Worm (Caenorhabditis elegans) whole organism, young adult: Measurements from ENCODE around the gene Y47D3B.12.

ENCODE experiments used
- B0261.1 ChIP-seq: sonication (generic microtip); optimal IDR thresholded peaks from 2 replicates; lab custom pipeline; 2016; ENCODE audit warnings: mild to moderate bottlenecking, missing genetic modification characterization, moderate library complexity, missing compliant biosample characterization
- C06A6.2 ChIP-seq: fragments of 200-800 bp; sonication (Bioruptor generic); conservative IDR thresholded peaks from 2 replicates; pipeline ENCODE4 v1.3.6; 2022; ENCODE audit warnings: missing genetic modification characterization, missing compliant biosample characterization
- F49E8.2 ChIP-seq: sonication (generic microtip); optimal IDR thresholded peaks from 3 replicates; lab custom pipeline; 2017; ENCODE audit warnings: missing genetic modification characterization, mild to moderate bottlenecking, missing compliant biosample characterization, antibody characterized with exemption, moderate library complexity; ENCODE audit not compliant: insufficient read depth
- K12H6.12 ChIP-seq: fragments of 200-800 bp; sonication (Bioruptor generic); optimal IDR thresholded peaks from 2 replicates; lab custom pipeline; 2018; ENCODE audit warnings: mild to moderate bottlenecking, missing genetic modification characterization, missing compliant biosample characterization
- T07F8.4 ChIP-seq: sonication (generic microtip); optimal IDR thresholded peaks from 2 replicates; lab custom pipeline; 2016; ENCODE audit warnings: mild to moderate bottlenecking, missing genetic modification characterization, moderate library complexity, missing compliant biosample characterization
- Y56A3A.18 ChIP-seq: fragments of 200-800 bp; sonication (Bioruptor generic); IDR thresholded peaks from 2 replicates; pipeline ENCODE4 v1.3.6; 2022; ENCODE audit warnings: missing genetic modification reagents, missing genetic modification characterization, missing compliant biosample characterization
- ZK185.1 ChIP-seq: sonication (generic microtip); optimal IDR thresholded peaks from 2 replicates; lab custom pipeline; 2016; ENCODE audit warnings: mild to moderate bottlenecking, missing genetic modification characterization, missing compliant biosample characterization; ENCODE audit not compliant: poor library complexity, severe bottlenecking
- atf-7 ChIP-seq: sonication (generic microtip); optimal IDR thresholded peaks from 2 replicates; lab custom pipeline; 2017; ENCODE audit warnings: mild to moderate bottlenecking, missing genetic modification characterization, missing compliant biosample characterization
- attf-5 ChIP-seq: fragments of 200-800 bp; sonication (Bioruptor generic); optimal IDR thresholded peaks from 2 replicates; lab custom pipeline; 2018; ENCODE audit warnings: mild to moderate bottlenecking, missing genetic modification characterization, missing compliant biosample characterization
- bed-1 ChIP-seq: fragments of 200-800 bp; sonication (Bioruptor generic); IDR thresholded peaks from 2 replicates; pipeline ENCODE4 v1.3.6; 2022; ENCODE audit warnings: missing genetic modification reagents, missing genetic modification characterization, missing compliant biosample characterization
- bed-2 ChIP-seq: fragments of 200-800 bp; sonication (Bioruptor generic); IDR thresholded peaks from 2 replicates; pipeline ENCODE4 v1.3.6; 2022; ENCODE audit warnings: missing genetic modification reagents, missing genetic modification characterization, missing compliant biosample characterization
- cebp-1 ChIP-seq, 2 experiments: fragments of 200-800 bp in 1 of 2; sonication (Bioruptor generic) in 1 of 2; sonication (generic microtip) in 1 of 2; IDR thresholded peaks in 1 of 2; optimal IDR thresholded peaks in 1 of 2; 2 replicates each; pipeline versions ENCODE4 v1.3.6 to Lab custom; 2017 to 2022; ENCODE audit warnings: missing compliant biosample characterization in 2 of 2, missing genetic modification characterization in 2 of 2, mild to moderate bottlenecking in 1 of 2, missing genetic modification reagents in 1 of 2, moderate library complexity in 1 of 2
- cebp-2 ChIP-seq: fragments of 200-800 bp; sonication (Bioruptor generic); IDR thresholded peaks from 2 replicates; pipeline ENCODE4 v1.3.6; 2022; ENCODE audit warnings: missing genetic modification characterization, missing compliant biosample characterization
- dpff-1 ChIP-seq: sonication (generic microtip); optimal IDR thresholded peaks from 2 replicates; lab custom pipeline; 2017; ENCODE audit warnings: mild to moderate bottlenecking, missing genetic modification characterization, missing compliant biosample characterization
- egl-18 ChIP-seq: fragments of 200-800 bp; sonication (Bioruptor generic); IDR thresholded peaks from 2 replicates; pipeline ENCODE4 v1.3.6; 2022; ENCODE audit warnings: missing genetic modification reagents, missing genetic modification characterization, missing compliant biosample characterization
- ekl-4 ChIP-seq: fragments of 200-800 bp; sonication (Bioruptor generic); IDR thresholded peaks from 2 replicates; pipeline ENCODE4 v1.3.6; 2022; ENCODE audit warnings: missing genetic modification reagents, missing genetic modification characterization, missing compliant biosample characterization
- ets-4 ChIP-seq: fragments of 200-800 bp; sonication (Bioruptor generic); optimal IDR thresholded peaks from 2 replicates; lab custom pipeline; 2018; ENCODE audit warnings: mild to moderate bottlenecking, missing genetic modification characterization, missing compliant biosample characterization
- hmg-20 ChIP-seq: fragments of 200-800 bp; sonication (Bioruptor generic); IDR thresholded peaks from 2 replicates; pipeline ENCODE4 v1.3.6; 2022; ENCODE audit warnings: missing genetic modification reagents, missing genetic modification characterization, missing compliant biosample characterization
- hsf-1 ChIP-seq: fragments of 200-800 bp; sonication (Bioruptor generic); IDR thresholded peaks from 2 replicates; pipeline ENCODE4 v1.3.6; 2022; ENCODE audit warnings: missing genetic modification reagents, missing genetic modification characterization, missing compliant biosample characterization
- lag-1 ChIP-seq: fragments of 200-800 bp; sonication (Bioruptor generic); IDR thresholded peaks from 2 replicates; pipeline ENCODE4 v1.3.6; 2022; ENCODE audit warnings: missing genetic modification reagents, missing genetic modification characterization, missing compliant biosample characterization
- let-526 ChIP-seq: fragments of 200-800 bp; sonication (Bioruptor generic); IDR thresholded peaks from 2 replicates; pipeline ENCODE4 v1.3.6; 2022; ENCODE audit warnings: missing genetic modification reagents, missing genetic modification characterization, missing compliant biosample characterization
- lir-1 ChIP-seq: fragments of 200-800 bp; sonication (Bioruptor generic); conservative IDR thresholded peaks from 2 replicates; pipeline ENCODE4 v1.3.6; 2022; ENCODE audit warnings: missing genetic modification reagents, missing genetic modification characterization, missing compliant biosample characterization
- lsl-1 ChIP-seq: fragments of 200-800 bp; sonication (Bioruptor generic); optimal IDR thresholded peaks from 2 replicates; lab custom pipeline; 2018; ENCODE audit warnings: mild to moderate bottlenecking, missing genetic modification characterization, moderate library complexity, missing compliant biosample characterization
- lsy-27 ChIP-seq: sonication (generic microtip); optimal IDR thresholded peaks from 2 replicates; lab custom pipeline; 2017; ENCODE audit warnings: missing genetic modification characterization, mild to moderate bottlenecking, missing compliant biosample characterization, antibody characterized with exemption, missing genotype, borderline replicate concordance; ENCODE audit not compliant: insufficient read depth
- madf-10 ChIP-seq: sonication (generic microtip); optimal IDR thresholded peaks from 2 replicates; lab custom pipeline; 2016; ENCODE audit warnings: mild to moderate bottlenecking, missing genetic modification characterization, missing compliant biosample characterization
- madf-3 ChIP-seq: fragments of 200-800 bp; sonication (Bioruptor generic); IDR thresholded peaks from 2 replicates; pipeline ENCODE4 v1.3.6; 2022; ENCODE audit warnings: missing genetic modification reagents, missing genetic modification characterization, missing compliant biosample characterization
- madf-6 ChIP-seq: fragments of 200-800 bp; sonication (Bioruptor generic); IDR thresholded peaks from 2 replicates; pipeline ENCODE4 v1.3.6; 2022; ENCODE audit warnings: missing genetic modification reagents, missing genetic modification characterization, missing compliant biosample characterization
- mcd-1 ChIP-seq: fragments of 200-800 bp; sonication (Bioruptor generic); IDR thresholded peaks from 2 replicates; pipeline ENCODE4 v1.3.6; 2022; ENCODE audit warnings: missing genetic modification reagents, missing genetic modification characterization, missing compliant biosample characterization
- mes-4 ChIP-seq: sonication (generic microtip); optimal IDR thresholded peaks from 2 replicates; lab custom pipeline; 2016; ENCODE audit warnings: missing genotype, missing genetic modification characterization, missing compliant biosample characterization
- mxl-1 ChIP-seq: sonication (generic microtip); optimal IDR thresholded peaks from 2 replicates; lab custom pipeline; 2016; ENCODE audit warnings: missing genetic modification characterization, missing compliant biosample characterization
- nhr-27 ChIP-seq: fragments of 200-800 bp; sonication (Bioruptor generic); optimal IDR thresholded peaks from 2 replicates; lab custom pipeline; 2018; ENCODE audit warnings: mild to moderate bottlenecking, missing genetic modification characterization, moderate library complexity, missing compliant biosample characterization
- nhr-80 ChIP-seq: sonication (generic microtip); optimal IDR thresholded peaks from 2 replicates; lab custom pipeline; 2016; ENCODE audit warnings: missing genetic modification characterization, missing compliant biosample characterization
- pbrm-1 ChIP-seq: fragments of 200-800 bp; sonication (Bioruptor generic); IDR thresholded peaks from 2 replicates; pipeline ENCODE4 v1.3.6; 2022; ENCODE audit warnings: missing genetic modification reagents, missing genetic modification characterization, missing compliant biosample characterization
- sdz-38 ChIP-seq: sonication (generic microtip); optimal IDR thresholded peaks from 2 replicates; lab custom pipeline; 2016; ENCODE audit warnings: missing genotype, missing genetic modification characterization, missing compliant biosample characterization
- tbx-9 ChIP-seq: sonication (generic microtip); optimal IDR thresholded peaks from 2 replicates; lab custom pipeline; 2016; ENCODE audit warnings: borderline replicate concordance, missing genetic modification characterization, inconsistent platforms, missing compliant biosample characterization
- xnd-1 ChIP-seq: sonication (generic microtip); optimal IDR thresholded peaks from 2 replicates; lab custom pipeline; 2016; ENCODE audit warnings: missing genotype, missing genetic modification reagents, missing genetic modification characterization, missing compliant biosample characterization
- ztf-3 ChIP-seq: fragments of 200-800 bp; sonication (Bioruptor generic); optimal IDR thresholded peaks from 2 replicates; lab custom pipeline; 2018; ENCODE audit warnings: mild to moderate bottlenecking, missing genetic modification characterization, missing compliant biosample characterization
- ztf-6 ChIP-seq: fragments of 200-800 bp; sonication (Bioruptor generic); IDR thresholded peaks from 2 replicates; pipeline ENCODE4 v1.3.6; 2022; ENCODE audit warnings: missing genetic modification reagents, missing genetic modification characterization, missing compliant biosample characterization

Y47D3B.12 gene

ce11 chrIII:11410378-11410777, 7.6 kb downstream of the Y47D3B.12 start, which contains the start of gene twk-31:
Gene twk-31 (plus strand): TSS chrIII:11410678.
- TF ChIP-seq sdz-38 (tag; lab: Kevin White, UChicago) (no peak), mxl-1 (tag; lab: Kevin White, UChicago) (no peak), ztf-6 (GFP tag; lab: Robert Waterston, UW) (no peak), ZK185.1 (no peak), hsf-1 (GFP tag; lab: Robert Waterston, UW) (no peak), ets-4 (GFP tag; lab: Kevin White, UChicago) (no peak)

DNA sequence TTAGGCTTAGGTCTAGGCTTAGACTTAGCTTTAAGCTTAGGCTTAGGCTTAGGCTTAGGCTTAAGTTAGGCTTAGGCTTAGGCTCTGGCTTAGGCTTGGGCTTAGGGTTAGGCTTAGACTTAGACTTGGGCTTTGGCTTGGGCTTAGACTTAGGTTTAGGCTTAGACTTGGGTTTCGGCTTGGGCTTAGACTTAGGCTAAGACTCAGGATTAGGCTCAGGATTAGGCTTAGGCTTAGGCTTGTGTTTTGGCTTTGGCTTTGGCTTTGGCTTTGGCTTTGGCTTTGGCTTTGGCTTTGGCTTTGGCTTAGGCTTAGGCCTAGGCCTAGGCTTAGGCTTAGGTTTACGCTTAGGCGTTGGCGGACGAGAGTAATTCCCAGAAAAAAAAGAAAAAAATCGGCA, 16.7 kb downstream of the Y47D3B.12 start:
- TF ChIP-seq lsy-27 (tag; lab: Kevin White, UChicago) (no peak), bed-1 (GFP tag; lab: Robert Waterston, UW) (no peak), nhr-27 (tag; lab: Kevin White, UChicago) (no peak), cebp-2 (GFP tag; lab: Robert Waterston, UW) (0 out of 2 replicates have a peak, but pooled peaks have one; percentile 49), madf-6 (no peak), ekl-4 (GFP tag; lab: Robert Waterston, UW) (no peak)

DNA sequence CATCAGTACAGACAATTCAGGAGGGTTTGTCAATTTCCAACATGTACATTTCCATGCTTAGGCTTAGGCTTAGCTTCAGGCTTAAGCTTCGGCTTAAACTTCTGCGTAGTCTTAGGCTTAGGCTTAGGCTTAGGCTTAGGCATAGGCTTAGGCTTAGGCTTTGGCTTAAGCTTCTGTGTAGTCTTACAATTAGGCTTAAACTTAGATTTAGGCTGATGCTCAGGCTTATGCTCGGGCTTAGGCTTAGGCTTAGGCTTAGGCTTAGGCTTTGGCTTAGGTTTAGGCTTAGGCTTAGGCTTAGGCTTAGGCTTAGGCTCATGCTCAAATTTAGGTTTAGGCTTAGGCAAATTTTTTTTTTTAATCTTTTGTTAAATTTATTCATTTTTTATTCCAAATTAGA, 22.0 kb downstream of the Y47D3B.12 start:
- TF ChIP-seq B0261.1 (tag; lab: Kevin White, UChicago) (no peak), lag-1 (no peak), K12H6.12 (no peak), mxl-1 (tag; lab: Kevin White, UChicago) (no peak), lir-1 (no peak), cebp-1 (GFP tag; IDR thresholded peaks at IDR 0.05; lab: Robert Waterston, UW) (no peak), cebp-1 (tag; optimal IDR thresholded peaks at IDR 0.05; lab: Kevin White, UChicago) (no peak), let-526 (GFP tag; lab: Robert Waterston, UW) (no peak), mes-4 (tag; lab: Kevin White, UChicago) (no peak), madf-6 (no peak), dpff-1 (no peak), lsl-1 (GFP tag; lab: Kevin White, UChicago) (no peak), T07F8.4 (tag; lab: Kevin White, UChicago) (no peak), madf-10 (tag; lab: Kevin White, UChicago) (no peak), mcd-1 (GFP tag; lab: Robert Waterston, UW) (no peak), atf-7 (tag; lab: Kevin White, UChicago) (no peak), pbrm-1 (no peak), egl-18 (GFP tag; lab: Robert Waterston, UW) (no peak), C06A6.2 (GFP tag; lab: Robert Waterston, UW) (no peak), Y56A3A.18 (no peak), bed-2 (GFP tag; lab: Robert Waterston, UW) (no peak)

DNA sequence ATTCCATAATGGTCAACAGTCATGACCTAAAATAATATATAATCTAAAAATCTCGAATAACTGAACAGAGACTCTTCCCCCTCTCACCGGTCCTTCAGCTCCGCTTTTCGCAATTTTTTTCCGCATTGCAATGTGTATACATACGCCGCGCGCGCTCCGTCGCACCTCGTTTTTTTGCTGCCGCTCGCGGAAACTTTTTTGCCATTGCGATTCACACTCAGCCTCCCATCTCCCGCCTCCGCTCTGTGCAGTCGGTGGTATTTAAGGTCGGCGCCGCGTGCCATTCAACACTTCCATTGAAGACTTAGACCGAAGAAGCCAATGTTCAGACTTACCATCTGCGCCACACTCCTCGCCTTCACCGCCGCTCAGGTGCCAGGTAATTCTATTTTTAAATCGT, 24.1 kb downstream of the Y47D3B.12 start, which contains the start of gene idpc-1:
Gene idpc-1, plus strand, starts transcription at position 301 of the 400 bp plus-strand sequence.
- TF ChIP-seq K12H6.12, result no peak
- no peak for TF ChIP-seq hmg-20
- TF ChIP-seq xnd-1 (tag; lab: Kevin White, UChicago), result no peak
- no peak for TF ChIP-seq attf-5
- TF ChIP-seq F49E8.2 (tag; lab: Kevin White, UChicago), result no peak
- TF ChIP-seq B0261.1 (tag; lab: Kevin White, UChicago), result no peak
- TF ChIP-seq lir-1, result no peak
- no peak for TF ChIP-seq nhr-80 (tag; lab: Kevin White, UChicago)
- TF ChIP-seq tbx-9, result no peak
- TF ChIP-seq madf-3, result no peak
- no peak for TF ChIP-seq ztf-3 (GFP tag; lab: Kevin White, UChicago)
